Worm (Caenorhabditis elegans) whole organism, L4/young adult: ENCODE data around the gene glr-2.

Source experiments
- W03F9.2 ChIP-seq: fragments of 150-350 bp; optimal IDR thresholded peaks from 2 replicates; lab custom pipeline; 2014; ENCODE audit warnings: missing biosample characterization, missing genetic modification characterization
- dao-5 ChIP-seq: sonication (generic microtip); optimal IDR thresholded peaks from 2 replicates; lab custom pipeline; 2016; ENCODE audit warnings: missing genotype, missing genetic modification characterization, moderate library complexity, missing compliant biosample characterization
- him-1 ChIP-seq: sonication (generic microtip); optimal IDR thresholded peaks from 2 replicates; lab custom pipeline; 2016; ENCODE audit warnings: missing genotype, missing genetic modification reagents, missing genetic modification characterization, missing compliant biosample characterization

DNA sequence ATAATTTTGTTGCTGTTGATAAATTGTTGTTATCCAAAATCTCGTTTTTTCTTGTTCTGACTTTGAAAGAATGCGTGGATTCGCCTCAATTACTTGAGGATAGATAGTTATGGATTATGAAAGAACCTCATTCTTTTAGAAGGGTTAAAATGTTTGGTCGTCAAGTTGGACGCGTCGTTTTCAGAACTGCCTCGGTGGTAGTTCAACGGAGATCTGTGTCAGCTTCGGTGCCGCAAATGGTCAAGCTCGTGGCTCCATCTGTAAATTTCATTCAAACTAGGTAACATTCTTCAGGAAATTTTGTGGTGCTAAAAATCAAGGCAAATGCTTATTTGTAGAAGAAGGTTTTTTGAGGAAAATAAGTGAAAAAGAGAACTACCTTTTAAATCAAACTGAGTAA, 35.9 kb upstream of the glr-2 start, which contains the start of gene ndab-2:
- TF ChIP-seq W03F9.2 (tag; lab: Kevin White, UChicago) (no peak), him-1 (no peak), dao-5 (no peak)
